Fruit fly (Drosophila melanogaster) ovary, adult (tissue): ENCODE results near the gene noc.

Experiments used
- CG17801 ChIP-seq: fragments of 200-800 bp; optimal IDR thresholded peaks from 2 replicates; lab custom pipeline; 2019; ENCODE audit warnings: missing biosample characterization, mild to moderate bottlenecking, missing genetic modification characterization, moderate library complexity; ENCODE audit not compliant: partially characterized antibody

The noc gene

DNA sequence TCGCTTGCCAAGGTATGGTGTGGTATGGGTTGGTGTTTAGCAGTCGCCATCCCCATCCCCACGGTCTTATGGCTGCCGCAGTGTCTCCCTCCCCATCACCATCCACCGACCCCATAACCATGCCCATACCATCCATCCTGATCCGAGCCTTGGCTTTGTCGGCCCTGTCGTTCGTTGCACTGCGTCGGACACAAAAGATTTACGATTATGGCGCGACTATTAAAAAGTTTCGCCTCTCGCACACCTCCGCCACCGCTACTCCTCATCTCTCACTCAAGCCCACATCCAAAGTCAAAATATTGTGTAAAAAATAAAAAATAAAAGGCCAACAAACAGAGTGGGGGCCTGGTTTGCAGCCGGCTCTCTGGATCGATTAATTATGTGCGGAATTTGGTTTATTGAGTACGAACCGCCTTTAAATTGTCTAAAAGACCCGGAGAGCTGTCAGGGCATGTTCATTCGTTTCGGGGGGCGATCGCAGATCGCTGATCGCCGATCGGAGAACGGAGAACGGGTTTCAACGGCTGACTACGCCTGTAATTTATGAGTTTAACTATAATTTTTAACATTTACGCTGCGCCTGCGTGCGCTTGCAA is 40.7 kb downstream of the noc start:
- TF ChIP-seq CG17801 (GFP tag; lab: Kevin White, UChicago) = no peak

dm6 chr2L:14532822-14533336 is 42.2 kb downstream of the noc start:
- no peak for TF ChIP-seq CG17801 (GFP tag; lab: Kevin White, UChicago)

dm6 chr2L:14533419-14534253 is 43.0 kb downstream of the noc start:
- no peak for TF ChIP-seq CG17801 (GFP tag; lab: Kevin White, UChicago)

- no peak for TF ChIP-seq CG17801 (GFP tag; lab: Kevin White, UChicago)
Measured at dm6 chr2L:14536730-14537427, 46.2 kb downstream of the noc start.

dm6 chr2L:14537432-14538221 is 47.0 kb downstream of the noc start:
- TF ChIP-seq CG17801 (GFP tag; lab: Kevin White, UChicago) = no peak

DNA sequence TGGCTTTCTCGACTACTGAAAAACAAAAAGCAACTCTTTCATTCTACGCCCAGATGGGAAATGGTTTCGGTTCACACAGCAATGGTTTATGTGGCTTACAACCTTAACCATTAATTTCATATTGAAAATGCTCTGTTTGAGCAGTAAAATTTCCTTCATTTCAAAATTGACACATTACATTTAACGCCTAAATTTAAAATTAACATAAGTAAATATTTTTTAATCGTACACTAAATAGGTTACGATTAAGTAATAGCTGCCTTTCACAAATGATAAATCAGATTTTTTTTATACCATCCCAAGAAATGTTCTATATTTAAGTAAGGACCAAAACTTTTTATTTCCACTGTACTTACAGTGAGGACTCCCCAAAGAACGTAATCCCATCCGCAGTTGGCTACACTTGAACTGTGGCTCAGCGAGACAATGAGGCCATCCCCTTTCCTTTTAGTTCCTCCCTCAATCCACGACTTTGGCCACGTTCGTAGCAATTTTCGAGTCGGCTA is 48.2 kb downstream of the noc start:
- TF ChIP-seq CG17801 (GFP tag; lab: Kevin White, UChicago) = no peak

dm6 chr2L:14539872-14540524 is 49.3 kb downstream of the noc start:
- TF ChIP-seq CG17801 (GFP tag; lab: Kevin White, UChicago) = no peak

DNA sequence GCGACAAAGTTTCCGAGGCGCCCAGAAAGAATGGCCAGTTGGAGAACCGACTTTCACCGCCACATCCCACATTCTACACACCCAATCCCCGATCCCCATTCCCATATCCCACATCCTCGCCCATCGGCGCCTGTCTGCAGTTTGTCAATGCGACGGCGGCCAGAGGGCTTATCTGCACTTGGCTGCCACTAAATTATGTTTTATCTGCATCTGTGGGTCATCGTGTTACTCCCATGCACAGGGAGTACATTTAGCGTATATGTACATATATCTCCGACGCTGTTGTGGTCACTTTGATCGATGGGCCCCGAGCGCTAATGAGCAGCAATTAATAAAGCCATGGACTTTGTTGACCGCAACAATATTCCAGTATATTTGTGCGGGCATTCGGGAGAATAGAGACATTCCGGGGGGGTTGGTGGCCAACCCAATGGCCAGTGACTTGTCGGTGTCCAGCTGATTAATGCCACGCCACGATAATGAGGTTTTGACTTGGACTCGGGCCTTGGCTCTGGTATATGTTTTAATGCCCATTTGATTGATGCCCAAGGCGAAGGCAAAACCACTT is 50.0 kb downstream of the noc start:
- no peak for TF ChIP-seq CG17801 (GFP tag; lab: Kevin White, UChicago)
